Worm (Caenorhabditis elegans): Measurements from ENCODE around the gene B0524.2.

B0524.2 gene

ce11 chrIII:1928741-1929499 is 35.1 kb downstream of the B0524.2 start:
- TF ChIP-seq him-1 (tag; optimal IDR thresholded peaks at IDR 0.05), result no peak
- no peak for TF ChIP-seq W03F9.2 (tag; optimal IDR thresholded peaks at IDR 0.05)
- TF ChIP-seq dao-5 (tag; optimal IDR thresholded peaks at IDR 0.05), result no peak

ce11 chrIII:1930714-1931273 is 36.9 kb downstream of the B0524.2 start:
- TF ChIP-seq W03F9.2 (tag; optimal IDR thresholded peaks at IDR 0.05) (no peak), him-1 (tag; optimal IDR thresholded peaks at IDR 0.05) (no peak), dao-5 (tag; optimal IDR thresholded peaks at IDR 0.05) (no peak)

DNA sequence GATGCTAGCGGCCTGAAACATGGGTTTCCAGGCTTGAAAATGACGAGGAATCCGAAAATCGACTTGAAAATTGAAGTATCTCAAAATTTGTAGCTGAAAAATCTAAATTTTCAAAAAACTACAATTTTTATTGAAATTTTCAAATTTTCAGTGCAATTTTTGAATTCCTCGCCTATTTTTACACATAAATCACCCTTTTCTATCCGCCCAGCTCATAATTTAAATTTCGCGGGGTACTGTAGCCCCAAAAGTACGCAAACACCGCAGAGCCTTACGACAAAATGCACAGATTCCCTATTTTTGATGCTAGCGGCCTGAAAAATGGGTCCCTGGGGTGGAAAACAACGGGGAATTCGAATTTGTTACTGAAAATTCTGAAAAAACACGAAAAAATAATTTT is 37.7 kb downstream of the B0524.2 start:
- TF ChIP-seq W03F9.2 (tag; optimal IDR thresholded peaks at IDR 0.05), result no peak
- TF ChIP-seq dao-5 (tag; optimal IDR thresholded peaks at IDR 0.05), result no peak
- no peak for TF ChIP-seq him-1 (tag; optimal IDR thresholded peaks at IDR 0.05)

- TF ChIP-seq him-1 (tag; optimal IDR thresholded peaks at IDR 0.05), result no peak
- no peak for TF ChIP-seq dao-5 (tag; optimal IDR thresholded peaks at IDR 0.05)
- TF ChIP-seq W03F9.2 (tag; optimal IDR thresholded peaks at IDR 0.05), result no peak
These were observed 38.2 kb downstream of the B0524.2 start for ce11 chrIII:1932018-1932417.

DNA sequence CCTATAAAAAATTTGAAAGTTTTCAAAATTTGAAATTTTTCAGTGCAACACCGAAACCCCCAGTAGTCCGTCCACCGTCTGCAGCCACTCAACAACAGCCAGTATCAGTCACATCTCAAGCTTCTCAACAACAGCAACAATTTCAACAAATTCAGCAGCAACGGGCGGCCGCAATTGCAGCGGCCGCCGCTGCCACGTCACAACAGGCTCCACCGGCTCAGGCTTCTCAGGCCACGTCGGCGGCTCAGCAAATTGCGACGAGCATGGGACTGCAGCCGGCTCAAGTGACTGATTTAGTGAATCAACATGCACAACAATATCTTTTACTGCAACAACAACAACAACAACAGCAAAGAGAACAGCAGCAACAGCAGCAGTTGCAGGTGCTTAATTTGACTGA is 40.3 kb downstream of the B0524.2 start:
- no peak for TF ChIP-seq him-1 (tag; optimal IDR thresholded peaks at IDR 0.05)
- no peak for TF ChIP-seq dao-5 (tag; optimal IDR thresholded peaks at IDR 0.05)
- no peak for TF ChIP-seq W03F9.2 (tag; optimal IDR thresholded peaks at IDR 0.05)

DNA sequence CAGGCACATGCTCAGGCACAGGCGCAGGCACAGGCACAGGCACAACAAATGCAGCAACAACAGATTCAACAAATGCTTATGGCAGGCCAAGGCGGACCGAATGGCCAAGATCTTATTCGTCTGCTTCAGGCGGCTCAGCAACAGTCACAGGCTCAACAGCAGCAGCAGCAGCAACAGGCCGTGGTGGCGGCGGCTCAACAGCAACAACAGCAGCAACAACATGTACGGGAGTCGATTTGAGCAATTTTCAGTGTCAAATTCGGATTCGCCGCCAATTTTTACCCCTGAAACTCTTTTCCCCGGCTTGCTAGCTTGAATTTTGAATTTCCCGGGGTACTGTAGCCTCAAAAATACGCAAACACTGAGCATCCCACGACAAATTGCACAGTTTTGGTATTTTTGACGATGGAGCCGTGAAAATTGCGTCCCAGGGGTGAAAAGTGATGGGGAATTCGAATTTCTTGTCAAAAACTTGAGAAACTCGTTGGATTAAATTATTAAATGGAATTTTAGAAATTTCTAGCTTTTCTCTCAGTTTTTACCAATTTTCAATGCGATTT is 44.1 kb downstream of the B0524.2 start:
- no peak for TF ChIP-seq dao-5 (tag; optimal IDR thresholded peaks at IDR 0.05)
- TF ChIP-seq W03F9.2 (tag; optimal IDR thresholded peaks at IDR 0.05), result no peak
- TF ChIP-seq him-1 (tag; optimal IDR thresholded peaks at IDR 0.05), result no peak

ce11 chrIII:1938712-1939624 is 45.1 kb downstream of the B0524.2 start:
- no peak for TF ChIP-seq dao-5 (tag; optimal IDR thresholded peaks at IDR 0.05)
- no peak for TF ChIP-seq him-1 (tag; optimal IDR thresholded peaks at IDR 0.05)
- TF ChIP-seq W03F9.2 (tag; optimal IDR thresholded peaks at IDR 0.05), result no peak

ce11 chrIII:1939625-1939988 is 45.8 kb downstream of the B0524.2 start:
- TF ChIP-seq dao-5 (tag; optimal IDR thresholded peaks at IDR 0.05) (no peak), him-1 (tag; optimal IDR thresholded peaks at IDR 0.05) (no peak), W03F9.2 (tag; optimal IDR thresholded peaks at IDR 0.05) (no peak)

DNA sequence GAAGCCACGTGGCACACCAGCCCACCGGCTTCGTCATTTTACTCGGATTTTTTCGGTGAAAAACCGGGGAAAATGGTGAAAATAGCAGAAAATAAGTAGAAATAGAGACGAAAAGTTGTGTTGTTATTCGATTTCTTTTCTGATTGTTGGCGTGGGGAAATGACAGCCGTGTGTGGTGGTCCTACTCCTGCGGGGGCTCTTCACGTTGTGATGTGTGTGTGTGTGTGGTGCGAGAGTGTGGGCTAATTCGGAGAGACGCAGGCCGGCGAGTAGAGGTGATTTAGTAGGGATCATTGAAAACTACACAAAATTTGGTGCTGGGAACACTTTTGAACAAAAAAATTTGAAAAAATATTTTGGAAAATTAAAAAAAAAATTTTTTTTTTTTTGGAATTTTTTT is 49.6 kb downstream of the B0524.2 start, which contains the start of gene F53A3.1:
TSS of gene F53A3.1 (minus strand) at position 150 of the 400 bp plus-strand sequence.
- TF ChIP-seq dao-5 (tag; optimal IDR thresholded peaks at IDR 0.05) (no peak), him-1 (tag; optimal IDR thresholded peaks at IDR 0.05) (no peak), W03F9.2 (tag; optimal IDR thresholded peaks at IDR 0.05) (no peak)

DNA sequence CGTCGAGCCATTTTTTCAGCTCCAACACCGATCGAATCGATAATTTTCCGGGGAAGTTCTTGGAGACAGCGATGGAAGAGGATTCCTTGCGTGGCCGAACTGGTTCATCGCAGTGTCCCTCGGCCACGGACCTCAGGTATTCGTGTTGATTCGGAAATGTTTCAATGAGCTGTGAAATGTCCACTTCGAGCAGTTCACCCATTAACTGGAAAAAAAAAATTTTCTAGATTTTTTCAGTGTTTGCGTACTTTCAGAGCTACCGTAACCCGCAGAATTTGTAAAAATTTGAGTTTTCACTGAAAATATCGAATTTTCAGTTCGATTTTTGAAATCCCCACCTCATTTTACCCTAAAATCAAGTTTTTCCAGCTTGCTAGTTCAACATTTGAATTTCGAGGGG is 54.0 kb downstream of the B0524.2 start:
- TF ChIP-seq him-1 (tag; optimal IDR thresholded peaks at IDR 0.05) (no peak), W03F9.2 (tag; optimal IDR thresholded peaks at IDR 0.05) (no peak), dao-5 (tag; optimal IDR thresholded peaks at IDR 0.05) (no peak)

ce11 chrIII:1949362-1949761 is 55.5 kb downstream of the B0524.2 start:
- TF ChIP-seq dao-5 (tag; optimal IDR thresholded peaks at IDR 0.05) (no peak), W03F9.2 (tag; optimal IDR thresholded peaks at IDR 0.05) (no peak), him-1 (tag; optimal IDR thresholded peaks at IDR 0.05) (no peak)
